Fruit fly (Drosophila melanogaster): ENCODE data around the gene CG31668.

DNA sequence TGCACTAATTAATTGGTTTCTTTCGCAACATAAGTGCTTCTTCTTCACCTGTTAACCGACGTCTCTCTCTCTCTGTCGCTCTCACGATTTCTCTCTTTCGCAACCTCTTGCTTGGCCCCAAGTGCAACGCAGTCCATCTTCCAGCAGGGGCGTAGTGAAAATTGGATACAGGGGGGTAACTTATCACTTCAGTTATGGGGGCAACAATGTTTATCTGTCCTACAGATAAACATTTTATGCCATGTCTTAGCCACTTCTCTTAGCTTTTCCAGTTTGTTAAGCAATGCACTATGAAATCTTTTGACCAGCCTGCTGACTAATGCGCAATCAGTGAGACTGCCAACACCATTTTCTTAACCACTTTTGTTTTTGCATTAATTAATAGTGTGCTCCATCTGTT is 21.4 kb upstream of the CG31668 start:
- TF ChIP-seq dac (GFP tag; optimal IDR thresholded peaks at IDR 0.05) (peak; percentile 68), CG6163 (GFP tag; IDR thresholded peaks at IDR 0.05) (peak; percentile 87)
